Worm (Caenorhabditis elegans): ENCODE data around the gene gon-1.

DNA sequence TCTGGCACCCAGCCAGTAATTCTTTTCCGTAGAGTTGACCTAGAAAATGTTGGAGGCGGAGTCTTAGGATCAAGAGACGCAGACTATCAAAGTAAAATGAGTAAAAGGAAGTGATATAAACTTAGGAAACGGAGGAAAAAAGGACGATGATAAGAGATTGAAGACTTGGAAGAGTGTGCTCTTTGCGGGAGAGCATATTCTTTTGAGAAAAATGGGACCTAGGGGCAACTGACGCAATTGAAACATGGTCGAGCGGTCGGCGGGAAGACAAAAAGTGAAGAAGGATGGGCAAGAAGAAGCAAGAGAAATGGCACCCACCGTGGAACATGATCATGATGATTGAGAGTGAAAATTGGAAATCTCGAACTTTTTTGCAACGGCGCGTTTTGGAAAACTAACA is 5.2 kb downstream of the gon-1 start:
- TF ChIP-seq ref-1 (GFP tag; conservative IDR thresholded peaks at IDR 0.05) (no peak), ztf-23 (GFP tag; IDR thresholded peaks at IDR 0.05) (no peak), flt-1 (GFP tag; IDR thresholded peaks at IDR 0.05) (no peak), med-1 (GFP tag; optimal IDR thresholded peaks at IDR 0.05; ENCODE audit: insufficient read depth) (no peak), tab-1 (GFP tag; IDR thresholded peaks at IDR 0.05) (no peak), T22C8.4 (GFP tag; IDR thresholded peaks at IDR 0.05) (no peak), cog-1 (tag; optimal IDR thresholded peaks at IDR 0.05) (no peak), ztf-29 (GFP tag; IDR thresholded peaks at IDR 0.05) (no peak)

Measured in whole organism, midembryonic.